Worm (Caenorhabditis elegans) whole organism, L4 larva: ENCODE results near the gene Y57A10A.31.

Experiments
- F10B5.3 ChIP-seq: sonication (generic microtip); optimal IDR thresholded peaks from 2 replicates; lab custom pipeline; 2016; ENCODE audit warnings: mild to moderate bottlenecking, missing genetic modification characterization, missing compliant biosample characterization
- F44E2.7 ChIP-seq: fragments of 200-800 bp; sonication (Bioruptor generic); IDR thresholded peaks from 2 replicates; pipeline ENCODE4 v2.1.2; 2022; ENCODE audit warnings: missing genetic modification characterization, missing compliant biosample characterization
- F49E8.2 ChIP-seq: sonication (generic microtip); optimal IDR thresholded peaks from 2 replicates; lab custom pipeline; 2016; ENCODE audit warnings: missing compliant biosample characterization, mild to moderate bottlenecking, missing genetic modification characterization, borderline replicate concordance
- T26A8.4 ChIP-seq: fragments of 200-800 bp; sonication (Bioruptor generic); IDR thresholded peaks from 2 replicates; pipeline ENCODE4 v1.3.6; 2022; ENCODE audit warnings: missing genetic modification characterization, missing compliant biosample characterization
- Y75B8A.6 ChIP-seq: fragments of 200-800 bp; sonication (Bioruptor generic); IDR thresholded peaks from 2 replicates; pipeline ENCODE4 v1.3.6; 2022; ENCODE audit warnings: missing genetic modification reagents, missing genetic modification characterization, missing compliant biosample characterization
- ZK337.2 ChIP-seq: fragments of 200-800 bp; sonication (Bioruptor generic); IDR thresholded peaks from 2 replicates; pipeline ENCODE4 v1.3.6; 2022; ENCODE audit warnings: missing genetic modification reagents, missing genetic modification characterization, missing compliant biosample characterization
- aha-1 ChIP-seq: fragments of 150-350 bp; peaks from one replicate; lab custom pipeline; 2014; ENCODE audit warnings: missing biosample characterization, missing genetic modification characterization
- arid-1 ChIP-seq: fragments of 200-800 bp; sonication (Bioruptor generic); conservative IDR thresholded peaks from 2 replicates; pipeline ENCODE4 v1.3.6; 2022; ENCODE audit warnings: missing genetic modification reagents, missing genetic modification characterization, missing compliant biosample characterization
- ceh-20 ChIP-seq: fragments of 200-800 bp; sonication (Bioruptor generic); IDR thresholded peaks from 2 replicates; pipeline ENCODE4 v1.3.6; 2022; ENCODE audit warnings: missing genetic modification reagents, missing genetic modification characterization, missing compliant biosample characterization
- ceh-28 ChIP-seq: fragments of 150-350 bp; optimal IDR thresholded peaks from 2 replicates; lab custom pipeline; 2014; ENCODE audit warnings: missing biosample characterization, missing genetic modification reagents, missing genetic modification characterization
- ceh-44 ChIP-seq: fragments of 200-800 bp; sonication (Bioruptor generic); IDR thresholded peaks from 2 replicates; pipeline ENCODE4 v1.3.6; 2022; ENCODE audit warnings: missing genetic modification reagents, missing genetic modification characterization, missing compliant biosample characterization
- cey-2 ChIP-seq: sonication (generic microtip); optimal IDR thresholded peaks from 3 replicates; lab custom pipeline; 2017; ENCODE audit warnings: missing genetic modification characterization, mild to moderate bottlenecking, missing compliant biosample characterization, antibody characterized with exemption, borderline replicate concordance; ENCODE audit not compliant: insufficient read depth
- daf-12 ChIP-seq: fragments of 150-350 bp; optimal IDR thresholded peaks from 2 replicates; lab custom pipeline; 2014; ENCODE audit warnings: missing biosample characterization, missing genetic modification reagents, missing genetic modification characterization
- daf-8 ChIP-seq: fragments of 200-800 bp; sonication (Bioruptor generic); IDR thresholded peaks from 2 replicates; pipeline ENCODE4 v1.3.6; 2022; ENCODE audit warnings: missing genetic modification characterization, missing compliant biosample characterization
- dpl-1 ChIP-seq: fragments of 150-350 bp; optimal IDR thresholded peaks from 2 replicates; lab custom pipeline; 2014; ENCODE audit warnings: missing biosample characterization, missing genetic modification reagents, missing genetic modification characterization
- dve-1 ChIP-seq: sonication (generic microtip); optimal IDR thresholded peaks from 2 replicates; lab custom pipeline; 2017; ENCODE audit warnings: antibody characterized with exemption, mild to moderate bottlenecking, missing genetic modification characterization, missing compliant biosample characterization; ENCODE audit not compliant: insufficient read depth
- gei-8 ChIP-seq: fragments of 200-800 bp; sonication (Bioruptor generic); optimal IDR thresholded peaks from 2 replicates; lab custom pipeline; 2018; ENCODE audit warnings: mild to moderate bottlenecking, missing genetic modification characterization, missing compliant biosample characterization
- hmg-1.1 ChIP-seq: fragments of 200-800 bp; sonication (Bioruptor generic); IDR thresholded peaks from 2 replicates; pipeline ENCODE4 v1.3.6; 2022; ENCODE audit warnings: missing genetic modification reagents, missing genetic modification characterization, missing compliant biosample characterization
- jun-1 ChIP-seq: fragments of 150-350 bp; optimal IDR thresholded peaks from 2 replicates; lab custom pipeline; 2014; ENCODE audit warnings: missing biosample characterization, missing genetic modification reagents, missing genetic modification characterization
- lim-7 ChIP-seq: fragments of 200-800 bp; sonication (Bioruptor generic); IDR thresholded peaks from 2 replicates; pipeline ENCODE4 v1.3.6; 2022; ENCODE audit warnings: missing genetic modification characterization, missing compliant biosample characterization
- lin-1 ChIP-seq: fragments of 200-800 bp; sonication (Bioruptor generic); IDR thresholded peaks from 2 replicates; pipeline ENCODE4 v1.3.6; 2022; ENCODE audit warnings: missing genetic modification reagents, missing genetic modification characterization, missing compliant biosample characterization
- lin-13 ChIP-seq: fragments of 150-350 bp; optimal IDR thresholded peaks from 2 replicates; lab custom pipeline; 2014; ENCODE audit warnings: missing biosample characterization, missing genetic modification reagents, missing genetic modification characterization
- lin-39 ChIP-seq: fragments of 150-350 bp; optimal IDR thresholded peaks from 2 replicates; lab custom pipeline; 2014; ENCODE audit warnings: missing biosample characterization, missing genetic modification reagents, missing genetic modification characterization
- lir-3 ChIP-seq: sonication (generic microtip); optimal IDR thresholded peaks from 2 replicates; lab custom pipeline; 2016; ENCODE audit warnings: mild to moderate bottlenecking, missing genetic modification characterization, missing compliant biosample characterization
- lsy-2 ChIP-seq, 2 experiments: fragments of 150-350 bp in 1 of 2; sonication (generic microtip) in 1 of 2; optimal IDR thresholded peaks; 2 replicates each; lab custom pipeline; 2014 to 2017; ENCODE audit warnings: missing biosample characterization in 2 of 2, missing genetic modification characterization in 2 of 2
- madf-9 ChIP-seq: fragments of 200-800 bp; sonication (Bioruptor generic); conservative IDR thresholded peaks from 2 replicates; pipeline ENCODE4 v1.3.6; 2022; ENCODE audit warnings: missing genetic modification reagents, missing genetic modification characterization, missing compliant biosample characterization
- nhr-102 ChIP-seq: sonication (generic microtip); optimal IDR thresholded peaks from 2 replicates; lab custom pipeline; 2016; ENCODE audit warnings: mild to moderate bottlenecking, missing genetic modification characterization, moderate library complexity, missing compliant biosample characterization
- nhr-237 ChIP-seq: sonication (generic microtip); optimal IDR thresholded peaks from 2 replicates; lab custom pipeline; 2017; ENCODE audit warnings: missing biosample characterization, missing genetic modification characterization
- nhr-25 ChIP-seq: sonication (generic microtip); optimal IDR thresholded peaks from 2 replicates; lab custom pipeline; 2017; ENCODE audit warnings: missing genetic modification characterization, mild to moderate bottlenecking, missing compliant biosample characterization, antibody characterized with exemption, moderate library complexity, borderline replicate concordance; ENCODE audit not compliant: insufficient read depth
- nhr-28 ChIP-seq: fragments of 150-350 bp; optimal IDR thresholded peaks from 2 replicates; lab custom pipeline; 2014; ENCODE audit warnings: missing biosample characterization, missing genetic modification characterization
- nhr-48 ChIP-seq: sonication (generic microtip); optimal IDR thresholded peaks from 2 replicates; lab custom pipeline; 2016; ENCODE audit warnings: mild to moderate bottlenecking, missing genetic modification characterization, missing compliant biosample characterization
- nhr-77 ChIP-seq: fragments of 150-350 bp; optimal IDR thresholded peaks from 2 replicates; lab custom pipeline; 2014; ENCODE audit warnings: missing biosample characterization, missing genetic modification characterization
- pha-4 ChIP-seq, 2 experiments: fragments of 150-350 bp in 1 of 2; fragments of 200-800 bp in 1 of 2; sonication (Bioruptor generic) in 1 of 2; IDR thresholded peaks in 1 of 2; optimal IDR thresholded peaks in 1 of 2; 2 replicates each; pipeline versions ENCODE4 v1.3.6 to Lab custom; 2014 to 2022; ENCODE audit warnings: missing genetic modification characterization in 2 of 2, missing genetic modification reagents in 2 of 2, missing biosample characterization in 1 of 2, missing compliant biosample characterization in 1 of 2
- php-3 ChIP-seq: fragments of 200-800 bp; sonication (Bioruptor generic); IDR thresholded peaks from 2 replicates; pipeline ENCODE4 v1.3.6; 2022; ENCODE audit warnings: missing genetic modification reagents, missing genetic modification characterization, missing compliant biosample characterization
- rbr-2 ChIP-seq: sonication (generic microtip); optimal IDR thresholded peaks from 2 replicates; lab custom pipeline; 2016; ENCODE audit warnings: missing genotype, missing genetic modification characterization, missing compliant biosample characterization
- tra-1 ChIP-seq: fragments of 200-800 bp; sonication (Bioruptor generic); IDR thresholded peaks from 2 replicates; pipeline ENCODE4 v1.3.6; 2022; ENCODE audit warnings: missing genetic modification reagents, missing genetic modification characterization, missing compliant biosample characterization

Gene Y57A10A.31

ce11 chrII:12289085-12289484 lies at the start of gene Y57A10A.31:
Y57A10A.31 (plus strand) TSS chrII:12289385.
- TF ChIP-seq hmg-1.1 (GFP tag; lab: Robert Waterston, UW) (no peak), daf-12 (tag; lab: Kevin White, UChicago) (no peak), daf-8 (GFP tag; lab: Robert Waterston, UW) (no peak), lir-3 (tag; lab: Kevin White, UChicago) (no peak), ZK337.2 (GFP tag; lab: Robert Waterston, UW) (no peak), nhr-25 (tag; lab: Kevin White, UChicago) (no peak), lin-13 (GFP tag; lab: Kevin White, UChicago) (no peak), F49E8.2 (tag; lab: Kevin White, UChicago) (no peak)

ce11 chrII:12239449-12239848 lies 49.7 kb upstream of the Y57A10A.31 start:
- TF ChIP-seq php-3 (GFP tag; lab: Robert Waterston, UW) (no peak), Y75B8A.6 (GFP tag; lab: Robert Waterston, UW) (no peak), nhr-48 (tag; lab: Kevin White, UChicago) (no peak), F44E2.7 (no peak), lin-1 (GFP tag; lab: Robert Waterston, UW) (no peak), cey-2 (tag; lab: Kevin White, UChicago) (no peak), jun-1 (tag; lab: Kevin White, UChicago) (no peak), aha-1 (tag; lab: Kevin White, UChicago) (no peak), nhr-77 (tag; lab: Kevin White, UChicago) (no peak), T26A8.4 (GFP tag; lab: Robert Waterston, UW) (no peak), gei-8 (GFP tag; lab: Kevin White, UChicago) (no peak), nhr-28 (tag; lab: Kevin White, UChicago) (peak; percentile 53), daf-12 (tag; lab: Kevin White, UChicago) (no peak), pha-4 (GFP tag; IDR thresholded peaks at IDR 0.05; lab: Robert Waterston, UW) (no peak), pha-4 (tag; optimal IDR thresholded peaks at IDR 0.05; lab: Kevin White, UChicago) (no peak), nhr-237 (tag; lab: Kevin White, UChicago) (no peak), rbr-2 (tag; lab: Kevin White, UChicago) (no peak), ceh-44 (no peak), lsy-2 (tag; optimal IDR thresholded peaks at IDR 0.05; lab: Kevin White, UChicago) (peak in 1 of 2 experiments; percentile 32), nhr-25 (tag; lab: Kevin White, UChicago) (peak; percentile 18), madf-9 (GFP tag; lab: Robert Waterston, UW) (no peak), dpl-1 (GFP tag; lab: Kevin White, UChicago) (no peak), nhr-102 (tag; lab: Kevin White, UChicago) (no peak)
- TF ChIP-seq, all 104 proteins: peak for 3

ce11 chrII:12240088-12240487 lies 49.1 kb upstream of the Y57A10A.31 start, which contains the start of gene txdc-12.1:
txdc-12.1 (plus strand) TSS chrII:12240388.
- TF ChIP-seq arid-1 (GFP tag; lab: Robert Waterston, UW) (no peak), ceh-28 (tag; lab: Kevin White, UChicago) (no peak), lin-39 (tag; lab: Kevin White, UChicago) (no peak), php-3 (GFP tag; lab: Robert Waterston, UW) (no peak), dve-1 (tag; lab: Kevin White, UChicago) (no peak), lir-3 (tag; lab: Kevin White, UChicago) (no peak), madf-9 (GFP tag; lab: Robert Waterston, UW) (no peak), tra-1 (GFP tag; lab: Robert Waterston, UW) (no peak), hmg-1.1 (GFP tag; lab: Robert Waterston, UW) (no peak), ceh-20 (GFP tag; lab: Robert Waterston, UW) (no peak), lim-7 (GFP tag; lab: Robert Waterston, UW) (no peak), F10B5.3 (no peak), jun-1 (tag; lab: Kevin White, UChicago) (no peak), nhr-237 (tag; lab: Kevin White, UChicago) (no peak)
